Worm (Caenorhabditis elegans): ENCODE results near the gene zip-8.

zip-8 gene

DNA sequence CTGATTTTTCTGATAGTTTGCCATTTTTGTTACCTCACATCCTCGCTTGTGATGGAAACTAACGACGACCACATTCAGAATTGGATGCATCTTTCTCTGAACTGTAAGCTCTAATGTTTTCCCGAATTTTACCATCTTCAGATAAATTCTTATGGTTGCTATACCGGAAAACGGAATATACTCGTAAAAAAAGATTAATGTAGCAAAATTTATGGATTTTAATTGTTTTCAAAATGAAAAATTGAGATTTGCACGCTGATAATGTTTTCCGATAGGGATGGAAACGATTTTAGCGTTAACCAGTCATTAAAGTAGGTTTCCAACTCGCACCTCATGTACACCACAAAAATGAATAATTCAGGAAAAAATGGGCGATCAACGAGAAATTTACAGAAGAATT, 28.2 kb upstream of the zip-8 start, which contains the start of gene T26A5.6:
Gene T26A5.6 (minus strand): TSS at position 101 of the 400 bp plus-strand sequence.
- TF ChIP-seq skn-1 (tag; optimal IDR thresholded peaks at IDR 0.05) (no peak), nhr-77 (tag; optimal IDR thresholded peaks at IDR 0.05) (no peak), mdl-1 (tag; optimal IDR thresholded peaks at IDR 0.05) (no peak), elt-1 (tag; optimal IDR thresholded peaks at IDR 0.05) (no peak), ceh-16 (tag; optimal IDR thresholded peaks at IDR 0.05) (no peak), nhr-237 (tag; optimal IDR thresholded peaks at IDR 0.05) (no peak), zag-1 (tag; optimal IDR thresholded peaks at IDR 0.05) (no peak), unc-62 (GFP tag; optimal IDR thresholded peaks at IDR 0.05) (no peak), daf-12 (tag; optimal IDR thresholded peaks at IDR 0.05) (no peak), mml-1 (tag; optimal IDR thresholded peaks at IDR 0.05) (no peak), fkh-2 (tag; optimal IDR thresholded peaks at IDR 0.05) (no peak), ztf-11 (tag; optimal IDR thresholded peaks at IDR 0.05) (no peak), unc-39 (tag; optimal IDR thresholded peaks at IDR 0.05) (no peak), ceh-82 (tag; optimal IDR thresholded peaks at IDR 0.05) (no peak), tbx-2 (tag; optimal IDR thresholded peaks at IDR 0.05) (no peak), pqm-1 (tag; optimal IDR thresholded peaks at IDR 0.05) (no peak), elt-3 (tag; optimal IDR thresholded peaks at IDR 0.05) (no peak), elt-2 (tag; optimal IDR thresholded peaks at IDR 0.05) (no peak)

DNA sequence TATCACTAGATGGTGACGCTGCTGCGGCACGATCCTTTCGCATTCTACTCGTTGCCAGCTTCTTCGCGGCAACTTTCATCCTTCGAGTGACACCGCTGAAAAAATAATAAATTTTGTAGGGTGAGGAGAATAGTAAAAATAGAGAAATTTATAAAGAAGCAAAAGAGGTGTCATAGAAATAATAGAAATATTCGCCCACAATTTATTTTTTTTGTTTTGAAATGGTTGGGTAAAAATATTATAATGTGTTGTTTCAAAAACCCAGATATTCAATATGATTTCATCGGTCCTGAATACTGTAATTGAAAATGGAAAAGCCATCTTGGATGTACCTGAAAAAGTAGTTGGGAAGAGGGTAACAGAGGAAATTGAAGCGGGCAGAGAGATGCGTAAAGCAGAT, 26.5 kb upstream of the zip-8 start, which contains the start of gene set-1:
Gene set-1 (minus strand): TSS at position 101 of the 400 bp plus-strand sequence.
- TF ChIP-seq ama-1 (optimal IDR thresholded peaks at IDR 0.05) (no peak), fkh-10 (GFP tag; optimal IDR thresholded peaks at IDR 0.05) (no peak), skn-1 (tag; optimal IDR thresholded peaks at IDR 0.05) (no peak), nhr-28 (tag; optimal IDR thresholded peaks at IDR 0.05) (no peak), tbx-2 (tag; optimal IDR thresholded peaks at IDR 0.05) (no peak), nhr-67 (tag; optimal IDR thresholded peaks at IDR 0.05) (no peak), nhr-77 (tag; optimal IDR thresholded peaks at IDR 0.05) (no peak), ztf-4 (tag; optimal IDR thresholded peaks at IDR 0.05) (no peak), hmg-11 (tag; optimal IDR thresholded peaks at IDR 0.05) (no peak), daf-12 (tag; optimal IDR thresholded peaks at IDR 0.05) (no peak), fos-1 (tag; optimal IDR thresholded peaks at IDR 0.05) (no peak), aly-2 (tag; optimal IDR thresholded peaks at IDR 0.05) (no peak), egl-27 (tag; optimal IDR thresholded peaks at IDR 0.05) (no peak), ceh-16 (tag; optimal IDR thresholded peaks at IDR 0.05) (no peak), jun-1 (tag; optimal IDR thresholded peaks at IDR 0.05) (no peak), pha-4 (tag; optimal IDR thresholded peaks at IDR 0.05) (no peak), nhr-237 (tag; optimal IDR thresholded peaks at IDR 0.05) (no peak)

ce11 chrIII:6452683-6453082, 26.1 kb upstream of the zip-8 start:
- TF ChIP-seq ama-1 (optimal IDR thresholded peaks at IDR 0.05): peak; percentile 8
- TF ChIP-seq R02D3.7 (tag; optimal IDR thresholded peaks at IDR 0.05): no peak
- TF ChIP-seq eor-1 (tag; optimal IDR thresholded peaks at IDR 0.05): no peak
- no peak for TF ChIP-seq egl-5 (tag; optimal IDR thresholded peaks at IDR 0.05)
- no peak for TF ChIP-seq fos-1 (tag; optimal IDR thresholded peaks at IDR 0.05)
- TF ChIP-seq ceh-82 (tag; optimal IDR thresholded peaks at IDR 0.05): no peak
- no peak for TF ChIP-seq unc-39 (tag; optimal IDR thresholded peaks at IDR 0.05)
- TF ChIP-seq elt-3 (tag; optimal IDR thresholded peaks at IDR 0.05): no peak
- TF ChIP-seq nhr-67 (tag; optimal IDR thresholded peaks at IDR 0.05): no peak
- TF ChIP-seq nhr-11 (tag; optimal IDR thresholded peaks at IDR 0.05): no peak
- no peak for TF ChIP-seq pqm-1 (tag; optimal IDR thresholded peaks at IDR 0.05)
- TF ChIP-seq ZK546.5 (tag; optimal IDR thresholded peaks at IDR 0.05): no peak
- TF ChIP-seq nhr-25 (tag; optimal IDR thresholded peaks at IDR 0.05): no peak
- TF ChIP-seq elt-2 (tag; optimal IDR thresholded peaks at IDR 0.05): no peak
- peak; percentile 39 for TF ChIP-seq nfya-1 (tag; optimal IDR thresholded peaks at IDR 0.05; ENCODE audit: insufficient read depth)
- no peak for TF ChIP-seq nhr-28 (tag; optimal IDR thresholded peaks at IDR 0.05)
- TF ChIP-seq pha-4 (tag; optimal IDR thresholded peaks at IDR 0.05): peak; percentile 37
- TF ChIP-seq nhr-43 (tag; optimal IDR thresholded peaks at IDR 0.05; ENCODE audit: poor library complexity, severe bottlenecking): no peak
- no peak for TF ChIP-seq mdl-1 (tag; optimal IDR thresholded peaks at IDR 0.05)
- no peak for TF ChIP-seq tbx-2 (tag; optimal IDR thresholded peaks at IDR 0.05)

DNA sequence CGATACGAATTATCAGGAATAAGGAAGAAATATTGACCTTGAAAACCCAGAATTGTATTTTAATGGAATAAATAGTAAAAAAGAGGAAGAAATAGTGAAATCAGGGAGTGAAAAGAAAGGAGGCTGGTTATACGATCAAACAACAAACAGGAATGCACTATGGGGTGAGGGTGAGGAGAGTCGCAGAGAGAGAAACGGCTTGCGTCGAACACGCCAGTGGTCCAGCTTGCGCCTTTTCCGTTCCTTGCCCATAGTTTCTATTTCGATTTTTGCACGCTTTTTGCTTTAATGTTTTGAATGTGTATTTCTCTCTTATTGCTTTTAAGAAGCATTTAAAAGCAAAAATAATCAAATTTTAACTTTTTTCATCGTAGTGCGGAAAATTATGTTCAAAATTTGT, 25.1 kb upstream of the zip-8 start:
- TF ChIP-seq eor-1 (tag; optimal IDR thresholded peaks at IDR 0.05) (no peak), tbx-2 (tag; optimal IDR thresholded peaks at IDR 0.05) (peak; percentile 20), lin-39 (tag; optimal IDR thresholded peaks at IDR 0.05) (peak; percentile 58), fkh-2 (tag; optimal IDR thresholded peaks at IDR 0.05) (no peak), ceh-28 (tag; optimal IDR thresholded peaks at IDR 0.05) (peak; percentile 27), egl-27 (tag; optimal IDR thresholded peaks at IDR 0.05) (peak; percentile 60), unc-62 (GFP tag; optimal IDR thresholded peaks at IDR 0.05) (no peak), nfya-1 (tag; optimal IDR thresholded peaks at IDR 0.05; ENCODE audit: insufficient read depth) (peak; percentile 81), pqm-1 (tag; optimal IDR thresholded peaks at IDR 0.05) (peak; percentile 82), nhr-76 (tag; optimal IDR thresholded peaks at IDR 0.05) (no peak), nhr-43 (tag; optimal IDR thresholded peaks at IDR 0.05; ENCODE audit: poor library complexity, severe bottlenecking) (peak; percentile 73), hmg-11 (tag; optimal IDR thresholded peaks at IDR 0.05) (peak; percentile 94), lin-15B (tag; optimal IDR thresholded peaks at IDR 0.05) (peak; percentile 84), ceh-82 (tag; optimal IDR thresholded peaks at IDR 0.05) (peak; percentile 0), lsy-12 (tag; optimal IDR thresholded peaks at IDR 0.05) (peak; percentile 69), ama-1 (optimal IDR thresholded peaks at IDR 0.05) (peak; percentile 32), nhr-25 (tag; optimal IDR thresholded peaks at IDR 0.05) (peak; percentile 87), nhr-11 (tag; optimal IDR thresholded peaks at IDR 0.05) (peak; percentile 29), egl-5 (tag; optimal IDR thresholded peaks at IDR 0.05) (peak; percentile 8), zag-1 (tag; optimal IDR thresholded peaks at IDR 0.05) (no peak), elt-2 (tag; optimal IDR thresholded peaks at IDR 0.05) (peak; percentile 61), nhr-23 (tag; optimal IDR thresholded peaks at IDR 0.05) (peak; percentile 90), jun-1 (tag; optimal IDR thresholded peaks at IDR 0.05) (peak; percentile 63), pha-4 (tag; optimal IDR thresholded peaks at IDR 0.05) (peak; percentile 84), mdl-1 (tag; optimal IDR thresholded peaks at IDR 0.05) (peak; percentile 0), elt-3 (tag; optimal IDR thresholded peaks at IDR 0.05) (no peak), snpc-4 (tag; optimal IDR thresholded peaks at IDR 0.05) (peak; percentile 88)
